Fruit fly (Drosophila melanogaster) whole organism, embryonic: Measurements from ENCODE around the gene ZIPIC.

Source experiments
- Atf6 ChIP-seq: fragments of 200-800 bp; sonication (Bioruptor generic); IDR thresholded peaks from 2 replicates; pipeline ENCODE4 v1.3.6; 2022; ENCODE audit warnings: missing biosample characterization, missing genetic modification characterization
- CG10274 ChIP-seq: fragments of 200-800 bp; sonication (Bioruptor generic); optimal IDR thresholded peaks from 3 replicates; lab custom pipeline; 2017; ENCODE audit warnings: missing biosample characterization, mild to moderate bottlenecking, missing genetic modification characterization
- CG10431 ChIP-seq: fragments of 200-800 bp; sonication (Bioruptor generic); optimal IDR thresholded peaks from 3 replicates; lab custom pipeline; 2018; ENCODE audit warnings: missing biosample characterization, mild to moderate bottlenecking, missing genetic modification characterization
- CG11247 ChIP-seq: fragments of 200-800 bp; sonication (Bioruptor generic); IDR thresholded peaks from 2 replicates; pipeline ENCODE4 v1.3.6; 2022; ENCODE audit warnings: missing biosample characterization, missing genetic modification characterization
- CG11696 ChIP-seq: fragments of 200-800 bp; sonication (Bioruptor generic); IDR thresholded peaks from 2 replicates; pipeline ENCODE4 v1.3.6; 2022; ENCODE audit warnings: missing biosample characterization, missing genetic modification characterization
- CG13287 ChIP-seq: fragments of 200-800 bp; sonication (Bioruptor generic); IDR thresholded peaks from 2 replicates; pipeline ENCODE4 v1.3.6; 2022; ENCODE audit warnings: missing biosample characterization, missing genetic modification characterization; ENCODE audit not compliant: partially characterized antibody
- CG17186 ChIP-seq: fragments of 200-800 bp; sonication (Bioruptor generic); optimal IDR thresholded peaks from 3 replicates; lab custom pipeline; 2017; ENCODE audit warnings: missing biosample characterization, missing genetic modification reagents, missing genetic modification characterization
- CG18476 ChIP-seq: fragments of 200-800 bp; sonication (Bioruptor generic); optimal IDR thresholded peaks from 2 replicates; lab custom pipeline; 2016; ENCODE audit warnings: missing biosample characterization, mild to moderate bottlenecking, missing genetic modification characterization
- CG18599 ChIP-seq: fragments of 200-800 bp; sonication (Bioruptor generic); optimal IDR thresholded peaks from 3 replicates; lab custom pipeline; 2017; ENCODE audit warnings: missing biosample characterization, missing genetic modification characterization, mild to moderate bottlenecking, moderate library complexity, missing genetic modification reagents
- CG2116 ChIP-seq: fragments of 200-800 bp; sonication (Bioruptor generic); optimal IDR thresholded peaks from 3 replicates; lab custom pipeline; 2018; ENCODE audit warnings: missing biosample characterization, mild to moderate bottlenecking, missing genetic modification characterization
- CG2202 ChIP-seq: fragments of 200-800 bp; sonication (Bioruptor generic); optimal IDR thresholded peaks from 2 replicates; lab custom pipeline; 2018; ENCODE audit warnings: missing biosample characterization, mild to moderate bottlenecking, missing genetic modification characterization
- CG31388 ChIP-seq: fragments of 200-800 bp; sonication (Bioruptor generic); optimal IDR thresholded peaks from 2 replicates; lab custom pipeline; 2016; ENCODE audit warnings: missing biosample characterization, missing genetic modification characterization
- CG32767 ChIP-seq: fragments of 200-800 bp; sonication (Bioruptor generic); IDR thresholded peaks from 2 replicates; pipeline ENCODE4 v1.3.6; 2022; ENCODE audit warnings: missing biosample characterization, missing genetic modification characterization
- CG42726 ChIP-seq: fragments of 200-800 bp; sonication (Bioruptor generic); IDR thresholded peaks from 2 replicates; pipeline ENCODE4 v1.3.6; 2022; ENCODE audit warnings: missing biosample characterization, missing genetic modification characterization; ENCODE audit not compliant: partially characterized antibody
- CG4404 ChIP-seq: fragments of 200-800 bp; sonication (Bioruptor generic); IDR thresholded peaks from 2 replicates; pipeline ENCODE4 v1.3.6; 2022; ENCODE audit warnings: missing biosample characterization, missing genetic modification characterization
- CG6683 ChIP-seq: fragments of 200-800 bp; sonication (Bioruptor generic); optimal IDR thresholded peaks from 2 replicates; lab custom pipeline; 2017; ENCODE audit warnings: missing biosample characterization, mild to moderate bottlenecking, missing genetic modification characterization, missing genetic modification reagents
- CG7556 ChIP-seq: fragments of 200-800 bp; sonication (Bioruptor generic); optimal IDR thresholded peaks from 2 replicates; lab custom pipeline; 2017; ENCODE audit warnings: missing biosample characterization, mild to moderate bottlenecking, missing genetic modification characterization
- CG7963 ChIP-seq: fragments of 200-800 bp; sonication (Bioruptor generic); IDR thresholded peaks from 3 replicates; pipeline ENCODE4 v1.3.6; 2022; ENCODE audit warnings: missing biosample characterization, missing genetic modification characterization; ENCODE audit not compliant: partially characterized antibody
- CG8388 ChIP-seq: fragments of 200-800 bp; sonication (Bioruptor generic); optimal IDR thresholded peaks from 2 replicates; lab custom pipeline; 2019; ENCODE audit warnings: missing biosample characterization, mild to moderate bottlenecking, missing genetic modification characterization, moderate library complexity
- Dll ChIP-seq: fragments of 200-800 bp; sonication (Bioruptor generic); IDR thresholded peaks from 4 replicates; pipeline ENCODE4 v1.3.6; 2022; ENCODE audit warnings: missing biosample characterization, missing genetic modification characterization; ENCODE audit not compliant: partially characterized antibody
- H15 ChIP-seq: fragments of 200-800 bp; sonication (Bioruptor generic); IDR thresholded peaks from 3 replicates; pipeline ENCODE4 v1.3.6; 2022; ENCODE audit warnings: missing biosample characterization, missing genetic modification characterization
- HHEX ChIP-seq: fragments of 200-800 bp; sonication (Bioruptor generic); optimal IDR thresholded peaks from 3 replicates; lab custom pipeline; 2017; ENCODE audit warnings: missing biosample characterization, mild to moderate bottlenecking, missing genetic modification characterization, missing genetic modification reagents
- HmgD ChIP-seq: fragments of 200-800 bp; sonication (Bioruptor generic); optimal IDR thresholded peaks from 3 replicates; lab custom pipeline; 2016; ENCODE audit warnings: missing biosample characterization, missing genetic modification characterization
- Max ChIP-seq: fragments of 200-800 bp; sonication (Bioruptor generic); optimal IDR thresholded peaks from 2 replicates; lab custom pipeline; 2016; ENCODE audit warnings: missing biosample characterization, mild to moderate bottlenecking, missing genetic modification characterization
- Myb ChIP-seq: fragments of 200-800 bp; sonication (Bioruptor generic); optimal IDR thresholded peaks from 2 replicates; lab custom pipeline; 2016; ENCODE audit warnings: missing biosample characterization, missing genetic modification characterization
- NFAT ChIP-seq: fragments of 200-800 bp; sonication (Bioruptor generic); IDR thresholded peaks from 2 replicates; pipeline ENCODE4 v1.3.6; 2022; ENCODE audit warnings: missing biosample characterization, missing genetic modification characterization
- Spps ChIP-seq: fragments of 200-800 bp; sonication (Bioruptor generic); optimal IDR thresholded peaks from 2 replicates; lab custom pipeline; 2018; ENCODE audit warnings: missing biosample characterization, mild to moderate bottlenecking, missing genetic modification characterization
- Tbp ChIP-seq: fragments of >200 bp; optimal IDR thresholded peaks from 2 replicates; lab custom pipeline; 2018; ENCODE audit warnings: missing biosample characterization, missing genetic modification characterization
- bowl ChIP-seq: fragments of 200-800 bp; sonication (Bioruptor generic); IDR thresholded peaks from 2 replicates; pipeline ENCODE4 v1.3.6; 2022; ENCODE audit warnings: missing biosample characterization, missing genetic modification characterization
- caup ChIP-seq: fragments of 200-800 bp; sonication (Bioruptor generic); optimal IDR thresholded peaks from 3 replicates; lab custom pipeline; 2017; ENCODE audit warnings: missing biosample characterization, mild to moderate bottlenecking, missing genetic modification characterization, moderate library complexity; ENCODE audit not compliant: severe bottlenecking
- chif ChIP-seq, 2 experiments: fragments of 200-800 bp; sonication (Bioruptor generic); optimal IDR thresholded peaks; 3 replicates each; lab custom pipeline; 2016; ENCODE audit warnings: missing biosample characterization in 2 of 2, missing genetic modification characterization in 2 of 2
- crol ChIP-seq: fragments of 200-800 bp; sonication (Bioruptor generic); IDR thresholded peaks from 2 replicates; pipeline ENCODE4 v1.3.6; 2022; ENCODE audit warnings: missing biosample characterization, missing genetic modification characterization
- dmrt11E ChIP-seq: fragments of 200-800 bp; sonication (Bioruptor generic); optimal IDR thresholded peaks from 3 replicates; lab custom pipeline; 2018; ENCODE audit warnings: missing biosample characterization, mild to moderate bottlenecking, missing genetic modification characterization, moderate library complexity
- gcm ChIP-seq: fragments of 200-800 bp; sonication (Bioruptor generic); optimal IDR thresholded peaks from 2 replicates; lab custom pipeline; 2019; ENCODE audit warnings: missing biosample characterization, mild to moderate bottlenecking, missing genetic modification characterization, moderate library complexity
- ind ChIP-seq: fragments of 200-800 bp; sonication (Bioruptor generic); optimal IDR thresholded peaks from 3 replicates; lab custom pipeline; 2016; ENCODE audit warnings: missing biosample characterization, missing genetic modification characterization
- inv ChIP-seq: fragments of 200-800 bp; sonication (Bioruptor generic); IDR thresholded peaks from 2 replicates; pipeline ENCODE4 v1.3.6; 2022; ENCODE audit warnings: missing biosample characterization, missing genetic modification characterization; ENCODE audit not compliant: partially characterized antibody
- jigr1 ChIP-seq: fragments of 200-800 bp; sonication (Bioruptor generic); IDR thresholded peaks from 3 replicates; pipeline ENCODE4 v1.3.6; 2022; ENCODE audit warnings: missing biosample characterization, missing genetic modification characterization
- mld ChIP-seq: fragments of 200-800 bp; sonication (Bioruptor generic); IDR thresholded peaks from 3 replicates; pipeline ENCODE4 v1.3.6; 2022; ENCODE audit warnings: missing biosample characterization, missing genetic modification characterization; ENCODE audit not compliant: partially characterized antibody
- org-1 ChIP-seq: fragments of 200-800 bp; sonication (Bioruptor generic); optimal IDR thresholded peaks from 2 replicates; lab custom pipeline; 2017; ENCODE audit warnings: missing biosample characterization, missing genetic modification characterization
- pfk ChIP-seq: fragments of 200-800 bp; sonication (Bioruptor generic); optimal IDR thresholded peaks from 2 replicates; lab custom pipeline; 2018; ENCODE audit warnings: missing biosample characterization, mild to moderate bottlenecking, missing genetic modification characterization, moderate library complexity
- ranshi ChIP-seq: fragments of 200-800 bp; sonication (Bioruptor generic); IDR thresholded peaks from 2 replicates; pipeline ENCODE4 v1.3.6; 2022; ENCODE audit warnings: missing biosample characterization, missing genetic modification characterization
- salm ChIP-seq: fragments of 200-800 bp; sonication (Bioruptor generic); optimal IDR thresholded peaks from 2 replicates; lab custom pipeline; 2018; ENCODE audit warnings: missing biosample characterization, mild to moderate bottlenecking, missing genetic modification characterization
- slp2 ChIP-seq: fragments of 200-800 bp; sonication (Bioruptor generic); optimal IDR thresholded peaks from 2 replicates; lab custom pipeline; 2016; ENCODE audit warnings: missing biosample characterization, missing genetic modification characterization
- so ChIP-seq: fragments of 200-800 bp; sonication (Bioruptor generic); IDR thresholded peaks from 3 replicates; pipeline ENCODE4 v1.3.6; 2022; ENCODE audit warnings: missing biosample characterization, missing genetic modification characterization
- ssp ChIP-seq: fragments of 200-800 bp; sonication (Bioruptor generic); IDR thresholded peaks from 2 replicates; pipeline ENCODE4 v1.3.6; 2022; ENCODE audit warnings: missing biosample characterization, missing genetic modification characterization
- unc-4 ChIP-seq: fragments of 200-800 bp; sonication (Bioruptor generic); IDR thresholded peaks from 2 replicates; pipeline ENCODE4 v1.3.6; 2022; ENCODE audit warnings: missing biosample characterization, missing genetic modification characterization; ENCODE audit not compliant: partially characterized antibody
- vvl ChIP-seq: fragments of 200-800 bp; sonication (Bioruptor generic); IDR thresholded peaks from 2 replicates; pipeline ENCODE4 v1.3.6; 2022; ENCODE audit warnings: missing biosample characterization, missing genetic modification characterization
- wdn ChIP-seq: fragments of 200-800 bp; sonication (Bioruptor generic); IDR thresholded peaks from 2 replicates; pipeline ENCODE4 v1.3.6; 2022; ENCODE audit warnings: missing biosample characterization, missing genetic modification characterization
- zen2 ChIP-seq: fragments of 200-800 bp; sonication (Bioruptor generic); IDR thresholded peaks from 3 replicates; pipeline ENCODE4 v1.3.6; 2022; ENCODE audit warnings: missing biosample characterization, missing genetic modification characterization; ENCODE audit not compliant: partially characterized antibody

The ZIPIC gene

dm6 chr3R:30058057-30058868, 21.6 kb upstream of the ZIPIC start, which contains the start of gene sima (continued):
- TF ChIP-seq gcm (GFP tag; lab: Kevin White, UChicago) (no peak), inv (no peak), mld (GFP tag; lab: Robert Waterston, UW) (no peak), slp2 (GFP tag; lab: Kevin White, UChicago) (no peak), vvl (GFP tag; lab: Robert Waterston, UW) (peak; percentile 69), CG10431 (no peak), CG18476 (GFP tag; lab: Kevin White, UChicago) (no peak), CG10274 (GFP tag; lab: Kevin White, UChicago) (no peak), unc-4 (GFP tag; lab: Robert Waterston, UW) (0 out of 2 replicates have a peak, but pooled peaks have one; percentile 19), CG42726 (GFP tag; lab: Robert Waterston, UW) (no peak), caup (GFP tag; lab: Kevin White, UChicago) (peak; percentile 51), CG31388 (GFP tag; lab: Kevin White, UChicago) (no peak), so (GFP tag; lab: Robert Waterston, UW) (no peak), CG7556 (no peak), dmrt11E (tag; lab: Kevin White, UChicago) (no peak), CG2202 (tag; lab: Kevin White, UChicago) (no peak), zen2 (GFP tag; lab: Robert Waterston, UW) (no peak), org-1 (GFP tag; lab: Kevin White, UChicago) (no peak), H15 (GFP tag; lab: Robert Waterston, UW) (no peak), ind (peak; percentile 17), jigr1 (GFP tag; lab: Robert Waterston, UW) (no peak), bowl (no peak), crol (GFP tag; lab: Robert Waterston, UW) (no peak), chif (GFP tag; optimal IDR thresholded peaks at IDR 0.05; lab: Kevin White, UChicago) (peak; percentile 4 to 18), CG6683 (GFP tag; lab: Kevin White, UChicago) (no peak), NFAT (no peak), Spps (tag; lab: Kevin White, UChicago) (no peak), wdn (GFP tag; lab: Robert Waterston, UW) (no peak), Myb (GFP tag; lab: Kevin White, UChicago) (peak; percentile 88), pfk (GFP tag; lab: Kevin White, UChicago) (peak; percentile 9), Atf6 (GFP tag; lab: Robert Waterston, UW) (no peak), Dll (GFP tag; lab: Robert Waterston, UW) (no peak), CG2116 (peak; percentile 34), CG7963 (GFP tag; lab: Robert Waterston, UW) (no peak), CG17186 (GFP tag; lab: Kevin White, UChicago) (no peak), CG11696 (no peak), ssp (peak; percentile 39), HHEX (GFP tag; lab: Kevin White, UChicago) (no peak), CG11247 (GFP tag; lab: Robert Waterston, UW) (no peak), CG8388 (GFP tag; lab: Kevin White, UChicago) (peak; percentile 44), salm (no peak), Max (GFP tag; lab: Kevin White, UChicago) (no peak), ranshi (no peak), CG32767 (GFP tag; lab: Robert Waterston, UW) (no peak), CG18599 (peak; percentile 24), CG4404 (GFP tag; lab: Robert Waterston, UW) (no peak), HmgD (no peak), Tbp (GFP tag; lab: Kevin White, UChicago) (no peak), CG13287 (GFP tag; lab: Robert Waterston, UW) (peak; percentile 25; the same call in 1 of the 2 replicates)
